Worm (Caenorhabditis elegans): ENCODE results near the gene Y66D12A.21.

The Y66D12A.21 gene

ce11 chrIII:11481309-11481845, 23.7 kb downstream of the Y66D12A.21 start:
- TF ChIP-seq rnt-1 (tag; optimal IDR thresholded peaks at IDR 0.05) (no peak), swsn-7 (tag; optimal IDR thresholded peaks at IDR 0.05) (no peak), jun-1 (tag; optimal IDR thresholded peaks at IDR 0.05) (no peak), snpc-4 (tag; optimal IDR thresholded peaks at IDR 0.05) (no peak), ztf-11 (tag; optimal IDR thresholded peaks at IDR 0.05) (peak in 1 of 2 experiments; percentile 22), grh-1 (GFP tag; IDR thresholded peaks at IDR 0.05) (no peak), nhr-90 (tag; optimal IDR thresholded peaks at IDR 0.05; ENCODE audit: poor library complexity) (no peak), aha-1 (tag; optimal IDR thresholded peaks at IDR 0.05) (no peak)

- TF ChIP-seq C34B4.2 (tag; optimal IDR thresholded peaks at IDR 0.05) (no peak), ztf-4 (tag; optimal IDR thresholded peaks at IDR 0.05) (no peak), elt-2 (tag; optimal IDR thresholded peaks at IDR 0.05) (no peak), mef-2 (tag; optimal IDR thresholded peaks at IDR 0.05) (no peak), mep-1 (tag; optimal IDR thresholded peaks at IDR 0.05) (peak; percentile 39), nhr-76 (tag; optimal IDR thresholded peaks at IDR 0.05) (no peak), nhr-19 (GFP tag; conservative IDR thresholded peaks at IDR 0.05) (no peak), nhr-12 (tag; optimal IDR thresholded peaks at IDR 0.05) (no peak), tbx-2 (tag; optimal IDR thresholded peaks at IDR 0.05) (no peak), lin-14 (GFP tag; optimal IDR thresholded peaks at IDR 0.05) (peak; percentile 60), pax-3 (tag; optimal IDR thresholded peaks at IDR 0.05) (no peak), efl-3 (GFP tag; optimal IDR thresholded peaks at IDR 0.05) (no peak), efl-1 (optimal IDR thresholded peaks at IDR 0.05) (no peak), efl-1 (GFP tag; optimal IDR thresholded peaks at IDR 0.05 in 1 of 2) (peak in 1 of 2 experiments; percentile 87), nhr-71 (tag; optimal IDR thresholded peaks at IDR 0.05) (no peak), pqm-1 (tag; optimal IDR thresholded peaks at IDR 0.05) (no peak), dsc-1 (tag; optimal IDR thresholded peaks at IDR 0.05) (no peak), ceh-90 (tag; optimal IDR thresholded peaks at IDR 0.05) (no peak), lir-3 (tag; optimal IDR thresholded peaks at IDR 0.05; ENCODE audit: poor library complexity) (no peak), skn-1 (tag; optimal IDR thresholded peaks at IDR 0.05) (no peak), snu-23 (GFP tag; optimal IDR thresholded peaks at IDR 0.05) (no peak), nhr-84 (tag; optimal IDR thresholded peaks at IDR 0.05) (no peak), nhr-85 (tag) (peak; percentile 57), vab-15 (tag; optimal IDR thresholded peaks at IDR 0.05) (no peak), F16B12.6 (tag; optimal IDR thresholded peaks at IDR 0.05) (no peak), isw-1 (GFP tag; IDR thresholded peaks at IDR 0.05) (no peak), nhr-237 (tag; optimal IDR thresholded peaks at IDR 0.05) (no peak), unc-30 (tag; optimal IDR thresholded peaks at IDR 0.05) (no peak), blmp-1 (tag; optimal IDR thresholded peaks at IDR 0.05) (peak; percentile 87), swsn-7 (tag; optimal IDR thresholded peaks at IDR 0.05) (no peak), snpc-4 (tag; optimal IDR thresholded peaks at IDR 0.05) (no peak), irx-1 (tag; optimal IDR thresholded peaks at IDR 0.05) (no peak), C16A3.4 (tag; optimal IDR thresholded peaks at IDR 0.05) (no peak), jun-1 (tag; optimal IDR thresholded peaks at IDR 0.05) (no peak), nhr-28 (tag; optimal IDR thresholded peaks at IDR 0.05) (no peak), aha-1 (tag; optimal IDR thresholded peaks at IDR 0.05) (no peak), ceh-82 (tag; optimal IDR thresholded peaks at IDR 0.05) (no peak)
These were observed 26.4 kb downstream of the Y66D12A.21 start for ce11 chrIII:11478468-11479363.

All from whole organism, L1 larva.